Worm (Caenorhabditis elegans) whole organism, L1 larva: Measurements from ENCODE around the gene T06D8.9.

Source experiments
- ama-1 ChIP-seq: fragments of 150-350 bp; optimal IDR thresholded peaks from 2 replicates; lab custom pipeline; 2014
- elt-2 ChIP-seq: sonication (generic microtip); optimal IDR thresholded peaks from 2 replicates; lab custom pipeline; 2016; ENCODE audit warnings: missing genetic modification characterization, mild to moderate bottlenecking, inconsistent platforms, missing compliant biosample characterization, missing genetic modification reagents
- fkh-10 ChIP-seq: sonication (generic microtip); optimal IDR thresholded peaks from 2 replicates; lab custom pipeline; 2017; ENCODE audit warnings: missing biosample characterization, missing genetic modification reagents, missing genetic modification characterization
- pqm-1 ChIP-seq: sonication (generic microtip); optimal IDR thresholded peaks from 3 replicates; lab custom pipeline; 2017; ENCODE audit warnings: missing biosample characterization, missing genetic modification characterization
- ztf-11 ChIP-seq, 2 experiments: sonication (generic microtip); optimal IDR thresholded peaks; 2 replicates each; lab custom pipeline; 2016 to 2017; ENCODE audit warnings: missing genetic modification characterization in 2 of 2, missing biosample characterization in 1 of 2, missing compliant biosample characterization in 1 of 2

DNA sequence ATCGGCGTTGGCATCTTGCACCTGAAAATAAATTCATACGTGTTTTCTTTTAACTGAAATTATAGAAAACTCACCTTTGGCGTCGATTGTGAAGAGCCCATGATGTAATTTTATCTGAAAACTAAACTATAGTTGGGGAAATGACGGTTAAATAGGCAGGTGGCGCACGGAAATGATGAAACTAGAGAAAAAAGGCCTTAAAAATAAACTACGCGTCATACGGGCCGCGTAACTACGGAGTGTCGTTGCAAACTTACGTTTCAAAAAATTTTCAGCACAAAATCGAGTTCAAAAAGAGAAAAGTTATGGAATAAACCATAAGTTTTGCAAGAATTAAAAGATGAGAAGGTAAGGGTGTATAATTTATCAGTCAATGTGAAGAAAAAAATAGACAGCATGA, 3.1 kb upstream of the T06D8.9 start, which contains the start of gene cchl-1:
- TF ChIP-seq ztf-11 (tag; optimal IDR thresholded peaks at IDR 0.05; lab: Kevin White, UChicago) (no peak), fkh-10 (GFP tag; lab: Kevin White, UChicago) (no peak), elt-2 (tag; lab: Kevin White, UChicago) (no peak), pqm-1 (tag; lab: Kevin White, UChicago) (no peak), ama-1 (peak; percentile 27)
